Worm (Caenorhabditis elegans) whole organism, L2 larva: ENCODE data around the gene haao-1.

Experiments used
- C34F6.9 ChIP-seq: fragments of 150-350 bp; optimal IDR thresholded peaks from 2 replicates; lab custom pipeline; 2014; ENCODE audit warnings: missing biosample characterization, missing genetic modification characterization
- F13H6.1 ChIP-seq: sonication (generic microtip); optimal IDR thresholded peaks from 2 replicates; lab custom pipeline; 2016; ENCODE audit warnings: missing genetic modification characterization, missing compliant biosample characterization
- R02D3.7 ChIP-seq: fragments of 150-350 bp; optimal IDR thresholded peaks from 2 replicates; lab custom pipeline; 2014; ENCODE audit warnings: missing biosample characterization, missing genetic modification characterization
- Y55F3AM.14 ChIP-seq: fragments of 200-800 bp; sonication (Bioruptor generic); optimal IDR thresholded peaks from 2 replicates; lab custom pipeline; 2018; ENCODE audit warnings: mild to moderate bottlenecking, missing genetic modification characterization, missing compliant biosample characterization
- ZK546.5 ChIP-seq: sonication (generic microtip); optimal IDR thresholded peaks from 2 replicates; lab custom pipeline; 2017; ENCODE audit warnings: missing biosample characterization, missing genetic modification characterization
- alr-1 ChIP-seq: fragments of 150-350 bp; optimal IDR thresholded peaks from 2 replicates; lab custom pipeline; 2014; ENCODE audit warnings: missing biosample characterization, missing genetic modification characterization
- aly-2 ChIP-seq: fragments of 150-350 bp; optimal IDR thresholded peaks from 2 replicates; lab custom pipeline; 2014; ENCODE audit warnings: missing biosample characterization, missing genetic modification characterization
- ama-1 ChIP-seq: fragments of 150-350 bp; optimal IDR thresholded peaks from 2 replicates; lab custom pipeline; 2018; ENCODE audit warnings: inconsistent platforms
- blmp-1 ChIP-seq: sonication (generic microtip); optimal IDR thresholded peaks from 2 replicates; lab custom pipeline; 2017; ENCODE audit warnings: missing genetic modification characterization, mild to moderate bottlenecking, missing compliant biosample characterization, antibody characterized with exemption, moderate library complexity; ENCODE audit not compliant: insufficient read depth
- ceh-16 ChIP-seq: fragments of 150-350 bp; optimal IDR thresholded peaks from 2 replicates; lab custom pipeline; 2014; ENCODE audit warnings: missing biosample characterization, missing genetic modification characterization
- ceh-82 ChIP-seq: fragments of 150-350 bp; optimal IDR thresholded peaks from 2 replicates; lab custom pipeline; 2014; ENCODE audit warnings: missing biosample characterization, missing genetic modification characterization
- crh-2 ChIP-seq: sonication (generic microtip); optimal IDR thresholded peaks from 2 replicates; lab custom pipeline; 2017; ENCODE audit warnings: missing biosample characterization, missing genetic modification characterization
- dmd-4 ChIP-seq: sonication (generic microtip); optimal IDR thresholded peaks from 2 replicates; lab custom pipeline; 2017; ENCODE audit warnings: missing biosample characterization, missing genetic modification characterization
- egl-27 ChIP-seq: sonication (generic microtip); optimal IDR thresholded peaks from 3 replicates; lab custom pipeline; 2017; ENCODE audit warnings: missing biosample characterization, missing genetic modification reagents, missing genetic modification characterization
- elt-1 ChIP-seq: fragments of 150-350 bp; optimal IDR thresholded peaks from 2 replicates; lab custom pipeline; 2014; ENCODE audit warnings: missing biosample characterization, missing genetic modification characterization
- elt-3 ChIP-seq: sonication (generic microtip); optimal IDR thresholded peaks from 2 replicates; lab custom pipeline; 2017; ENCODE audit warnings: missing biosample characterization, missing genetic modification characterization
- fos-1 ChIP-seq: fragments of 150-350 bp; optimal IDR thresholded peaks from 2 replicates; lab custom pipeline; 2014; ENCODE audit warnings: missing biosample characterization, missing genetic modification characterization
- gmeb-1 ChIP-seq: fragments of 150-350 bp; optimal IDR thresholded peaks from 2 replicates; lab custom pipeline; 2014; ENCODE audit warnings: missing biosample characterization, missing genetic modification characterization
- lin-11 ChIP-seq: fragments of 150-350 bp; sonication (generic microtip); optimal IDR thresholded peaks from 2 replicates; lab custom pipeline; 2014; ENCODE audit warnings: missing biosample characterization, missing genetic modification characterization, inconsistent platforms, mixed read lengths
- lin-13 ChIP-seq: fragments of 150-350 bp; optimal IDR thresholded peaks from 2 replicates; lab custom pipeline; 2014; ENCODE audit warnings: missing biosample characterization, missing genetic modification reagents, missing genetic modification characterization
- lin-39 ChIP-seq: fragments of 150-350 bp; optimal IDR thresholded peaks from 2 replicates; lab custom pipeline; 2014; ENCODE audit warnings: missing biosample characterization, missing genetic modification reagents, missing genetic modification characterization
- lsy-2 ChIP-seq, 2 experiments: fragments of 150-350 bp in 1 of 2; sonication (generic microtip) in 1 of 2; optimal IDR thresholded peaks; 2 replicates each; lab custom pipeline; 2014 to 2017; ENCODE audit warnings: missing biosample characterization in 2 of 2, missing genetic modification characterization in 2 of 2
- mab-5 ChIP-seq: fragments of 150-350 bp; optimal IDR thresholded peaks from 2 replicates; lab custom pipeline; 2014; ENCODE audit warnings: missing biosample characterization, missing genetic modification characterization
- mbf-1 ChIP-seq: sonication (generic microtip); optimal IDR thresholded peaks from 2 replicates; lab custom pipeline; 2017; ENCODE audit warnings: missing biosample characterization, missing genetic modification characterization
- mdl-1 ChIP-seq, 2 experiments: fragments of 150-350 bp in 1 of 2; sonication (generic microtip) in 1 of 2; optimal IDR thresholded peaks; 2 replicates each; lab custom pipeline; 2017; ENCODE audit warnings: missing biosample characterization in 2 of 2, missing genetic modification characterization in 2 of 2
- nhr-10 ChIP-seq: sonication (generic microtip); optimal IDR thresholded peaks from 2 replicates; lab custom pipeline; 2017; ENCODE audit warnings: missing biosample characterization, missing genetic modification characterization
- nhr-11 ChIP-seq: fragments of 150-350 bp; optimal IDR thresholded peaks from 2 replicates; lab custom pipeline; 2014; ENCODE audit warnings: missing biosample characterization, missing genetic modification characterization
- nhr-12 ChIP-seq: fragments of 150-350 bp; optimal IDR thresholded peaks from 2 replicates; lab custom pipeline; 2014; ENCODE audit warnings: missing biosample characterization, missing genetic modification characterization
- nhr-129 ChIP-seq: fragments of 150-350 bp; optimal IDR thresholded peaks from 2 replicates; lab custom pipeline; 2014; ENCODE audit warnings: missing biosample characterization, missing genetic modification characterization
- nhr-21 ChIP-seq: fragments of 150-350 bp; optimal IDR thresholded peaks from 2 replicates; lab custom pipeline; 2014; ENCODE audit warnings: missing biosample characterization, missing genetic modification characterization
- nhr-23 ChIP-seq: fragments of 150-350 bp; optimal IDR thresholded peaks from 2 replicates; lab custom pipeline; 2014; ENCODE audit warnings: missing biosample characterization, missing genetic modification reagents, missing genetic modification characterization
- nhr-25 ChIP-seq: fragments of 150-350 bp; sonication (generic microtip); optimal IDR thresholded peaks from 3 replicates; lab custom pipeline; 2014; ENCODE audit warnings: missing biosample characterization, missing genetic modification characterization
- nhr-6 ChIP-seq: fragments of 150-350 bp; optimal IDR thresholded peaks from 2 replicates; lab custom pipeline; 2014; ENCODE audit warnings: missing biosample characterization, missing genetic modification characterization
- nhr-77 ChIP-seq: fragments of 150-350 bp; optimal IDR thresholded peaks from 2 replicates; lab custom pipeline; 2014; ENCODE audit warnings: missing biosample characterization, missing genetic modification characterization
- peb-1 ChIP-seq: fragments of 150-350 bp; optimal IDR thresholded peaks from 2 replicates; lab custom pipeline; 2014; ENCODE audit warnings: missing biosample characterization, missing genetic modification characterization
- sem-4 ChIP-seq: fragments of 150-350 bp; optimal IDR thresholded peaks from 2 replicates; lab custom pipeline; 2014; ENCODE audit warnings: missing biosample characterization, missing genetic modification reagents, missing genetic modification characterization
- skn-1 ChIP-seq: sonication (generic microtip); optimal IDR thresholded peaks from 2 replicates; lab custom pipeline; 2017; ENCODE audit warnings: missing biosample characterization, missing genetic modification characterization
- sma-3 ChIP-seq: sonication (generic microtip); optimal IDR thresholded peaks from 2 replicates; lab custom pipeline; 2016; ENCODE audit warnings: missing genetic modification reagents, missing genetic modification characterization, missing compliant biosample characterization
- sma-9 ChIP-seq, 2 experiments: fragments of 150-350 bp in 1 of 2; sonication (generic microtip) in 1 of 2; optimal IDR thresholded peaks; 2 replicates each; lab custom pipeline; 2014 to 2016; ENCODE audit warnings: missing genetic modification characterization in 2 of 2, mild to moderate bottlenecking in 1 of 2, missing biosample characterization in 1 of 2, missing compliant biosample characterization in 1 of 2, missing genetic modification reagents in 1 of 2, moderate library complexity in 1 of 2
- snpc-4 ChIP-seq: fragments of 150-350 bp; optimal IDR thresholded peaks from 2 replicates; lab custom pipeline; 2014; ENCODE audit warnings: missing biosample characterization, missing genetic modification characterization
- unc-39 ChIP-seq: fragments of 150-350 bp; optimal IDR thresholded peaks from 2 replicates; lab custom pipeline; 2014; ENCODE audit warnings: missing biosample characterization, missing genetic modification characterization
- unc-55 ChIP-seq: fragments of 150-350 bp; sonication (generic microtip); optimal IDR thresholded peaks from 3 replicates; lab custom pipeline; 2014; ENCODE audit warnings: missing biosample characterization, missing genetic modification reagents, missing genetic modification characterization
- unc-62 ChIP-seq: fragments of 150-350 bp; optimal IDR thresholded peaks from 2 replicates; lab custom pipeline; 2014; ENCODE audit warnings: missing biosample characterization, missing genetic modification reagents, missing genetic modification characterization
- zag-1 ChIP-seq: fragments of 150-350 bp; optimal IDR thresholded peaks from 2 replicates; lab custom pipeline; 2014; ENCODE audit warnings: missing biosample characterization, missing genetic modification characterization
- ztf-1 ChIP-seq: fragments of 200-800 bp; sonication (Bioruptor generic); conservative IDR thresholded peaks from 2 replicates; pipeline ENCODE4 v1.3.6; 2022; ENCODE audit warnings: missing genetic modification characterization, missing compliant biosample characterization
- ztf-11 ChIP-seq: sonication (generic microtip); optimal IDR thresholded peaks from 2 replicates; lab custom pipeline; 2017; ENCODE audit warnings: missing biosample characterization, missing genetic modification characterization
- ztf-4 ChIP-seq: fragments of 150-350 bp; optimal IDR thresholded peaks from 2 replicates; lab custom pipeline; 2014; ENCODE audit warnings: missing biosample characterization, missing genetic modification characterization

haao-1 gene

DNA sequence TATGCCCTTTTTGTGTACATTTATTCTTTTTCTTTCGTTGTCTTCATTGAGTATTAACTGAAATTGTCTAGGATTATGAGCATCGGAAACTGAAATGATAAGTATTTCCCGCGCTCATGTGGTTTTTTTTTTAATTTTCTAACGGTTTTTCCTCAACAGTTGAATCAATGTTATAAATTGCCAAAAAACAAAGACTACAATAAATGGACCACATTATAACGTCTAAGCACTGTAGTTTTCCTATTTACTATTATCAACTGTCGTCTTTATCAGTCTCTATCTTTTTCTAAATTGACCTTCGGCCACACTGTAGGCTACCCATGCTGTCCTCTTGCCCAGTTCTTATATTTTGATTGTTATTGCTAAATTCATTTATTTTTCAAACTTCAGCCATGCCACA is 3.0 kb downstream of the haao-1 start, which contains the start of gene acs-14:
Gene acs-14, plus strand, starts transcription at position 391 of the 400 bp plus-strand sequence.
- TF ChIP-seq snpc-4 (tag; lab: Kevin White, UChicago), result no peak
- TF ChIP-seq fos-1 (tag; lab: Kevin White, UChicago), result peak; percentile 17

DNA sequence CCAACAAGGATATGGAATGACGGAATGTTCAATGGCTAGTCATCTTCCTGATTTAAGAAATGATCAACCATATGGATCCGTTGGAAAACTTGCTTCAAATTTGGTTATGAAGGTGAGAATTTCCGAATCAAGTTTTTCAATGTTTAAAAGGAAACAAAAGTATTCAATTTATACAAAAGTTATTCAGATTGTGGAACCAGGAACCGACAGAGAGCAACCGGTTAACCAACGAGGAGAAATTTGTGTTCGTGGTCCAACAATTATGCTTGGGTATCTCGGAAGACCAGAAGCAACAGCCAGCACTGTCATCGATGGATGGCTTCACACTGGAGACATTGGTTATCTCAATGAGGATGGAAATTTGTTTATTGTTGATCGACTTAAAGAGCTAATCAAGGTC is 4.9 kb downstream of the haao-1 start:
- TF ChIP-seq snpc-4 (tag; lab: Kevin White, UChicago), result no peak
- TF ChIP-seq nhr-129, result no peak
- no peak for TF ChIP-seq nhr-77
- TF ChIP-seq lsy-2 (tag; optimal IDR thresholded peaks at IDR 0.05; lab: Kevin White, UChicago), result no peak
- no peak for TF ChIP-seq sma-3 (GFP tag; lab: Kevin White, UChicago)
- TF ChIP-seq elt-3, result no peak
- no peak for TF ChIP-seq unc-55
- no peak for TF ChIP-seq mab-5
- no peak for TF ChIP-seq nhr-12
- no peak for TF ChIP-seq nhr-11
- TF ChIP-seq unc-62 (GFP tag; lab: Kevin White, UChicago), result no peak
- TF ChIP-seq ceh-16 (tag; lab: Kevin White, UChicago), result no peak
- TF ChIP-seq ZK546.5 (tag; lab: Kevin White, UChicago), result no peak
- TF ChIP-seq F13H6.1 (tag; lab: Kevin White, UChicago), result no peak
- no peak for TF ChIP-seq sem-4 (tag; lab: Kevin White, UChicago)
- TF ChIP-seq nhr-23 (tag; lab: Kevin White, UChicago), result no peak
- TF ChIP-seq sma-9 (GFP tag; optimal IDR thresholded peaks at IDR 0.05; lab: Kevin White, UChicago), result no peak
- no peak for TF ChIP-seq sma-9 (tag; optimal IDR thresholded peaks at IDR 0.05; lab: Kevin White, UChicago)
- TF ChIP-seq ztf-1 (GFP tag; lab: Robert Waterston, UW), result no peak
- TF ChIP-seq ama-1 (lab: Kevin White, UChicago), result no peak
- TF ChIP-seq nhr-6 (tag; lab: Kevin White, UChicago), result no peak

DNA sequence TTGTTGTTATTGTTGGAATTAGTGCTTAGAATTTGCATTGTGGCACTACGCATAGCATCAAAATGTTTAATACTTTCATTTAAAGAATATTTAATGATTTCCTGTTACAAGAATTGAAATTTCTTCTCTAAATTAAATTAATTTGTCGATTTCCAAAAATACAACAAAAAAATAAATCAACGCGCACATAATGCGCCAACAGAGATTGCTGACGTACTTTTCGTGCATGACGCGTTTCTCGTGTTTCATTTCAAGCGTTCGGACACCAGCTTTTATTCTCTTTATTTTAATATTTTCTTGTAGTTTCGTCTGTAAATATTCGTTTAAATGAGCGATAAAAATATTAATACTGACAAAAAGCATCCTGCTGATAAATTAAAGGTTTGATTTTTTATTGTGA is 8.9 kb downstream of the haao-1 start, which contains the start of gene eif-2Bdelta:
Gene eif-2Bdelta, plus strand, starts transcription at position 235 of the 400 bp plus-strand sequence.
- TF ChIP-seq C34F6.9 (tag; lab: Kevin White, UChicago) (peak; percentile 82), lin-13 (GFP tag; lab: Kevin White, UChicago) (no peak), peb-1 (tag; lab: Kevin White, UChicago) (no peak), nhr-21 (no peak), nhr-11 (no peak), unc-55 (no peak), ama-1 (lab: Kevin White, UChicago) (no peak), crh-2 (tag; lab: Kevin White, UChicago) (peak; percentile 10), ztf-1 (GFP tag; lab: Robert Waterston, UW) (no peak), alr-1 (tag; lab: Kevin White, UChicago) (no peak), ceh-82 (no peak), sma-9 (GFP tag; optimal IDR thresholded peaks at IDR 0.05; lab: Kevin White, UChicago) (peak; percentile 74), sma-9 (tag; optimal IDR thresholded peaks at IDR 0.05; lab: Kevin White, UChicago) (no peak), dmd-4 (tag; lab: Kevin White, UChicago) (no peak), ztf-4 (tag; lab: Kevin White, UChicago) (no peak), nhr-10 (tag; lab: Kevin White, UChicago) (no peak), nhr-77 (no peak), lin-39 (tag; lab: Kevin White, UChicago) (no peak), mab-5 (peak; percentile 58), unc-62 (GFP tag; lab: Kevin White, UChicago) (no peak), R02D3.7 (tag; lab: Kevin White, UChicago) (no peak), ceh-16 (tag; lab: Kevin White, UChicago) (no peak), lin-11 (no peak), blmp-1 (tag; lab: Kevin White, UChicago) (no peak), ZK546.5 (tag; lab: Kevin White, UChicago) (no peak), gmeb-1 (tag; lab: Kevin White, UChicago) (peak; percentile 73), nhr-25 (tag; lab: Kevin White, UChicago) (peak; percentile 39), unc-39 (tag; lab: Kevin White, UChicago) (no peak), elt-3 (no peak), skn-1 (no peak), nhr-12 (no peak), snpc-4 (tag; lab: Kevin White, UChicago) (peak; percentile 51), nhr-129 (no peak), F13H6.1 (tag; lab: Kevin White, UChicago) (peak; percentile 38), egl-27 (tag; lab: Kevin White, UChicago) (no peak), mbf-1 (tag; lab: Kevin White, UChicago) (no peak), Y55F3AM.14 (no peak), ztf-11 (tag; lab: Kevin White, UChicago) (no peak), sem-4 (tag; lab: Kevin White, UChicago) (no peak), elt-1 (tag; lab: Kevin White, UChicago) (no peak), fos-1 (tag; lab: Kevin White, UChicago) (no peak), nhr-6 (tag; lab: Kevin White, UChicago) (no peak), nhr-23 (tag; lab: Kevin White, UChicago) (no peak), lsy-2 (tag; optimal IDR thresholded peaks at IDR 0.05; lab: Kevin White, UChicago) (peak; percentile 68 to 80), mdl-1 (tag; optimal IDR thresholded peaks at IDR 0.05; lab: Kevin White, UChicago) (no peak), zag-1 (tag; lab: Kevin White, UChicago) (no peak), aly-2 (tag; lab: Kevin White, UChicago) (no peak)
